Worm (Caenorhabditis elegans): ENCODE measurements around the gene rps-11.

Gene rps-11

DNA sequence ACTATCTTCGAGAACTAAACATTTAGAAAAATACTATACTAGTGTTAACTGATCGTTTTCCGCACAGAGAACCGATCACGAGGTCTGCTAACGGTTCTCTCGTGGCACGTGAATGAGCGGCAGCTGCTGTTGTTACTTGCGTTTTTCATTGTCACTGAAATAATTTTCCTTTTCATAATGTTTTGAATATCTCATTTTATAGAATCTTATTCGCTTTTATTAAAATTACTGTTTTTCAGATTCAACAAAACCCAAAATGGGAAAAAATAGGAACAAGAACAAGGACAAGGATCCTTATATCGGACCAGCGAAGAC, 33.9 kb downstream of the rps-11 start, which contains the start of gene F58B3.6:
F58B3.6 (plus strand) TSS at position 240 of the 315 bp plus-strand sequence.
- TF ChIP-seq bed-3 (GFP tag; optimal IDR thresholded peaks at IDR 0.05) (no peak), mab-5 (tag; optimal IDR thresholded peaks at IDR 0.05) (no peak), hlh-1 (tag; optimal IDR thresholded peaks at IDR 0.05) (no peak), sem-2 (GFP tag; optimal IDR thresholded peaks at IDR 0.05) (no peak), ceh-39 (tag; optimal IDR thresholded peaks at IDR 0.05) (no peak), zip-8 (tag; optimal IDR thresholded peaks at IDR 0.05) (no peak), blmp-1 (tag; optimal IDR thresholded peaks at IDR 0.05) (no peak), ztf-11 (tag; optimal IDR thresholded peaks at IDR 0.05) (no peak)

DNA sequence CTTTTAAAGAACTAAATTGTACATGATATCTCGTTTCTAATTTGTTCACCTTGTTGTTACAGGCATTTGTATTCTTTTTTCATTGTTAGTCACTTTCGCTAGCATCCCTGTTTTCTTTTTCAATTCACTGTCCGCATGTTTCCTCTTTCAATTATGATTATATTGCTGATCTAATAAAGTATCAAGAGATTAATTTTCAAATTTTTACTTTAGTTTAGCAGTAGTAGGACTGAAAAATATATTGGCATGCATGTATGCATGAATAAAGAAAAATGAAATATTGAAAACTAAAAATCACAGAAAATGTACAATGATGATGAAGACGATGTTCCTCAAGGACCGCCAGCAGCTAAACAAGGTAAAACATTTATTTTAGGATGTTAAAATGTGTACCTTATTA, 35.6 kb downstream of the rps-11 start, which contains the start of gene rbm-17:
rbm-17 (plus strand) TSS at position 301 of the 400 bp plus-strand sequence.
- TF ChIP-seq unc-120 (tag; optimal IDR thresholded peaks at IDR 0.05; ENCODE audit: poor library complexity, severe bottlenecking) (no peak), nhr-28 (tag; optimal IDR thresholded peaks at IDR 0.05) (no peak), lin-13 (tag; optimal IDR thresholded peaks at IDR 0.05) (no peak), ham-2 (GFP tag; optimal IDR thresholded peaks at IDR 0.05) (no peak), ces-1 (GFP tag; optimal IDR thresholded peaks at IDR 0.05) (no peak), tbx-8 (GFP tag; optimal IDR thresholded peaks at IDR 0.05) (no peak), mep-1 (tag; optimal IDR thresholded peaks at IDR 0.05) (no peak), lin-32 (GFP tag; optimal IDR thresholded peaks at IDR 0.05) (no peak), sem-2 (GFP tag; optimal IDR thresholded peaks at IDR 0.05) (no peak), bed-3 (GFP tag; optimal IDR thresholded peaks at IDR 0.05) (no peak), ceh-83 (GFP tag; optimal IDR thresholded peaks at IDR 0.05) (no peak), sptf-1 (tag; optimal IDR thresholded peaks at IDR 0.05) (no peak), pha-4 (tag; optimal IDR thresholded peaks at IDR 0.05) (no peak)

DNA sequence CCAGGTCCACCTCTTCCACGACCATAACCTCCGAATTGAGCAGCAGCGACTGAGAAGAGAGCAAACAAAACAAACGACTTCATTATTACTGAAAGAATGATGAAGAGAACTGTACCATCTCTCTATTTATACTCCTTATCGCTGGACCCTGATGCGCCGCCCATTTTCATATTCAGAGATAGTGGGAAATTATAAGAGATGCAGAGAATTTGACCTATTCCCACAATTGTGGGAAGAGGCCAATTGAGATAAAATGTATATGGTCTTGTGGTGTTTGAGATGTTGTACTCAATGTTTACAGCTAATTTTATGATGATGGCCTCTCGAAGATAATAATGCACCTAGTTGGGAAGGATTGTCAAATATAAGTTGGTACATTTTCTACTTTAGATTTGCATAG, 38.5 kb downstream of the rps-11 start, which contains the start of gene ttr-50:
ttr-50 (minus strand) TSS at position 101 of the 400 bp plus-strand sequence.
- TF ChIP-seq sem-2 (GFP tag; optimal IDR thresholded peaks at IDR 0.05) (no peak), mab-5 (tag; optimal IDR thresholded peaks at IDR 0.05) (no peak), mep-1 (tag; optimal IDR thresholded peaks at IDR 0.05) (no peak), blmp-1 (tag; optimal IDR thresholded peaks at IDR 0.05) (no peak), cnd-1 (tag; optimal IDR thresholded peaks at IDR 0.05) (no peak)

DNA sequence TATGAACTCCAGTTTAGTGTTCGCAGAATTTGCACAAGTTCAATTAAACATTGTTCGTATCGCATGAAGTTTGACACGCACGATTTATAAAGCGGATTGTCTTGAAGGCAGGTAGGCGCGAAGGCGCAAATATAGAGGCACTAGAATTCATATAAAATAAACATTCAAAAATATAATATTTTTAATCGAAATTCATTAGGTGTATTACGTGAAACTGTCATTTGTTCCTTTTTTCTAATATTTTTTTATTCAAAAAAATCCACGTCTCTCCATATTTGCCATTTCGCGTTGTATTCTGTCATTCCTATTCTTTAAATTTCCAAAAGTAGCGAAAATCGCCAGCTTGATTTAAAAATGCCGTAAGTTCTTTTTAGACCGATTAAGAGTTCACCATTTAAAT, 39.4 kb downstream of the rps-11 start, which contains the start of gene ZK809.1:
ZK809.1 (plus strand) TSS at position 301 of the 400 bp plus-strand sequence.
- TF ChIP-seq zip-8 (tag; optimal IDR thresholded peaks at IDR 0.05) (no peak), mls-2 (tag; optimal IDR thresholded peaks at IDR 0.05) (no peak), pha-4 (tag; optimal IDR thresholded peaks at IDR 0.05) (no peak), hlh-1 (tag; optimal IDR thresholded peaks at IDR 0.05) (no peak), mep-1 (tag; optimal IDR thresholded peaks at IDR 0.05) (no peak), elt-1 (tag; optimal IDR thresholded peaks at IDR 0.05; ENCODE audit: borderline replicate concordance, insufficient read depth) (no peak), nhr-12 (tag; optimal IDR thresholded peaks at IDR 0.05) (no peak), drap-1 (GFP tag; optimal IDR thresholded peaks at IDR 0.05) (no peak), snpc-4 (tag; optimal IDR thresholded peaks at IDR 0.05) (no peak), mab-5 (tag; optimal IDR thresholded peaks at IDR 0.05) (no peak), ceh-39 (tag; optimal IDR thresholded peaks at IDR 0.05) (no peak), ceh-83 (GFP tag; optimal IDR thresholded peaks at IDR 0.05) (no peak), lin-13 (tag; optimal IDR thresholded peaks at IDR 0.05) (no peak)

DNA sequence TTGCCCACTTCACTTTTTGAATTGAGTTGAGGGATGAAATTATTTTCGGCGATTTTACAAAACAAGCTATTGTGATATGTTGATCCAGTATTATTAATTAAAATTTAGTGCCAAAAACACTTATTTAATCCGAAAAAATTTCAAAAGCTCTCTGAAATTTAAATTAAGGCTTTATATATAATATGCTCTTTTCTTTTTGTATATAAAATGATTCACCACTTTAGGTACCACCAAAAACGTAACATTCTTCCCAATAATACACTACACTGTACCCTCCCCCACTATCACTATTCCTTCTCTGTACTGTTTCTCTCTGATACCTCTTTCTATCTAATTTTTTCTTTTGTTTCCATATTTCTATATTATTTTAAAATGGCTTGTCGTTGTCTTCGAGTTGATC, 41.4 kb downstream of the rps-11 start, which contains the start of gene prx-2:
prx-2 (plus strand) TSS at position 301 of the 400 bp plus-strand sequence.
- TF ChIP-seq ceh-83 (GFP tag; optimal IDR thresholded peaks at IDR 0.05) (no peak), ceh-43 (GFP tag; optimal IDR thresholded peaks at IDR 0.05) (no peak), lin-32 (GFP tag; optimal IDR thresholded peaks at IDR 0.05) (no peak), bed-3 (GFP tag; optimal IDR thresholded peaks at IDR 0.05) (no peak), sptf-1 (tag; optimal IDR thresholded peaks at IDR 0.05) (no peak), unc-120 (tag; optimal IDR thresholded peaks at IDR 0.05; ENCODE audit: poor library complexity, severe bottlenecking) (no peak), hlh-1 (tag; optimal IDR thresholded peaks at IDR 0.05) (no peak), nhr-237 (tag; optimal IDR thresholded peaks at IDR 0.05) (no peak), M03D4.4 (tag; optimal IDR thresholded peaks at IDR 0.05) (no peak), nhr-76 (tag; optimal IDR thresholded peaks at IDR 0.05) (no peak), unc-62 (GFP tag; optimal IDR thresholded peaks at IDR 0.05) (no peak), blmp-1 (tag; optimal IDR thresholded peaks at IDR 0.05) (no peak), sem-2 (GFP tag; optimal IDR thresholded peaks at IDR 0.05) (no peak), nhr-28 (tag; optimal IDR thresholded peaks at IDR 0.05) (no peak), ceh-39 (tag; optimal IDR thresholded peaks at IDR 0.05) (no peak), drap-1 (GFP tag; optimal IDR thresholded peaks at IDR 0.05) (no peak), nhr-12 (tag; optimal IDR thresholded peaks at IDR 0.05) (no peak), zip-8 (tag; optimal IDR thresholded peaks at IDR 0.05) (no peak), mls-2 (tag; optimal IDR thresholded peaks at IDR 0.05) (no peak)
